Fruit fly (Drosophila melanogaster) ovary, adult (tissue): Measurements from ENCODE around the gene CG31178.

Experiments used
- CG17801 ChIP-seq: fragments of 200-800 bp; optimal IDR thresholded peaks from 2 replicates; lab custom pipeline; 2019; ENCODE audit warnings: missing biosample characterization, mild to moderate bottlenecking, missing genetic modification characterization, moderate library complexity; ENCODE audit not compliant: partially characterized antibody

The CG31178 gene

DNA sequence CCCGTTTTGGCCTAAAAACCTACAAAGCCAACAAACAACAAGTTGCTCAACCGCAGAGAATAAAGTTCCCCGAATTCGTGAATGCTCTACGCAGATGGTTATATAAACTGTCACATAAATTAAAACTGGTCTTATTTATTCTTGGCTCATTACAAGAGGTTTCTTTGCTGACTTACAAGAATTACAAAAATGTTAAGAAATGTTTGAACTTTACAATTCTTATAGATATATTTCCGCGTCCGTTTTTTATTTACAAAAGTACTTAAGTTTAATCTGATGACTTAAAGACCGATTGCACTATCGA is 37.4 kb upstream of the CG31178 start:
- TF ChIP-seq CG17801 = no peak

DNA sequence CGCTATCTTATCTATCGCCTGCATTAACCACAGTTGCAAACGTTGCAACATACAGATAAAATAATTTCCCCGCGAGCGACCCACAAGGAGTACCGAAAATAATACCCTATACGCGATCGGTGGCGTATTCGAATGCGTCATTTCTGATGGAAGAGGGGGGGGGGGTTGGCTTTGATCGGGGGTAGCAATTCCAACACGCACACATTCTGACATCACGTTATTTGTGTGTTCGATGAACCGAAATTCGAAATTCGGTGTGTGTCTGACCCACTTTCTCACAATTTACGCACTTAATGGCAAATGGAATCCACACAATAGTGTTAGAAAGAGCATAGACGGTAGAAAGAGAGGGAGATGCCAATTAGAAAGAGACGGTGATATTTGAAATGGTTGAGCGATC is 36.9 kb upstream of the CG31178 start:
- no peak for TF ChIP-seq CG17801

DNA sequence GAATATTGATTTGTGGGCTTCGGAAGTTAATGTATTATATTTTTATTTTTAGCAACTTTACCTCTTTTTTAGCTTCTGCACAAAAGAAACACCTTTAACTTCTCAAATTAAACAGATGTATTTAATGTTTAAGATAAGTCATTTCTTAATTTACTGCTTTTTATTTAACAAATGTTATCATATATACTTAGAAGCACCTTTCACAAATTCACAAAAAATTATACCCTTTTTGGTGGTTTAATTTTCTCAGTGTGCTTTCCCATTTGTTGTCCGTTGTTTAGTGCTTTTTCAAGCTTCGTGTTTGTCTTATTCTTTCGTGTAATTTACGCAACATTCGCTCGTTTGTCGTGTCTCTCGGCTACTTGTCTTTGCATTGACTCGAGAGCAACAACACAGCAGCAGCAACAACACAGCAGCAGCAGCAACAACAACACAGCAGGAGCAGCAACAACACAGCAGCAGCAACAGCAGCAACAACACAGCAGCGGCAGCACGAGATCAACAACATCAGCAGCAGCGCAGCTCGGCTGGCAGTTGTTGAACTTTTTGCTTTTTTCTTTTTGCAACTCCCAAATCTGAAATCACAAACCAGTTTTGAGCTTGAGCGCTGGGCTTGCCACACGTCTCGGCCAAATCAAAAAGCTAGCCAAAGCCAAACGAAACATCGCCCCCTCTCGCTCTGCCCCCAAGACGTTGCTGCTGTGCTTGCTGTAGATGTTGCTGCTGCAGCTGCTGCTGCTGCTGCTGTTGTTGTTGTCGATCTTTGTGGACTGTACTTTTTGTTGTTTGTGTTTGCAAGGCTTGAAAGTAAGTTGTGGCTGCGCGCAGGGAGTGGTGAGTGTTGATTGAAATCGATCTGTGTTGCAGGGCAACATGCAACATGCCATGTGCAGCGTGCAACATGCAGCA is 36.2 kb upstream of the CG31178 start:
- TF ChIP-seq CG17801 = no peak

dm6 chr3R:21838505-21838956 is 35.0 kb upstream of the CG31178 start:
- TF ChIP-seq CG17801 = no peak

- TF ChIP-seq CG17801 = peak; percentile 92
Observed at dm6 chr3R:21839636-21840035, 33.9 kb upstream of the CG31178 start.

dm6 chr3R:21840432-21840831 is 33.1 kb upstream of the CG31178 start:
- no peak for TF ChIP-seq CG17801

- no peak for TF ChIP-seq CG17801
Observed at dm6 chr3R:21841474-21842376, 31.8 kb upstream of the CG31178 start.

dm6 chr3R:21843665-21844064 is 29.9 kb upstream of the CG31178 start, which contains the start of gene Gr93b:
Gene Gr93b, minus strand, starts transcription at chr3R:21843765.
- TF ChIP-seq CG17801 = no peak

DNA sequence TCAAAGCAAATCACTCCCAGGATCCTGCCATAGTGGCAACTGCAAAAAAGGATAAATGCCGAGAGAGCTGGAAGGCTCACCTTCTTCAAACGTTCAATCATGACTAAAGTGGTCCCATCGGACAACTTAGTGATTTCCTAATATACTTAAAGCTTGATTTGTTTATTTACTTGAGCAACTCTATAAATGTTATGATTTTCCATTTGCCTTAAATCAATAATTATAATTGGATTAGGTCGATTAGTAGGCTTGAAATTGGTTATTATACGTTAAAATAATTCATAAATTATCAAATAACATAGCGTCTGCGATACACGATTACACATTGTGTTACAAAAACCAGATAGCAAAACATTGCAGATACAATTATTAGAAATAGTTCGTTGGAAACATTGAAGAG is 28.4 kb upstream of the CG31178 start, which contains the start of gene Gr93c:
Gene Gr93c, minus strand, starts transcription at position 101 of the 400 bp plus-strand sequence.
- no peak for TF ChIP-seq CG17801

dm6 chr3R:21846559-21846958 is 27.0 kb upstream of the CG31178 start, which contains the start of gene Gr93d:
Gene Gr93d, minus strand, starts transcription at chr3R:21846659.
- no peak for TF ChIP-seq CG17801

DNA sequence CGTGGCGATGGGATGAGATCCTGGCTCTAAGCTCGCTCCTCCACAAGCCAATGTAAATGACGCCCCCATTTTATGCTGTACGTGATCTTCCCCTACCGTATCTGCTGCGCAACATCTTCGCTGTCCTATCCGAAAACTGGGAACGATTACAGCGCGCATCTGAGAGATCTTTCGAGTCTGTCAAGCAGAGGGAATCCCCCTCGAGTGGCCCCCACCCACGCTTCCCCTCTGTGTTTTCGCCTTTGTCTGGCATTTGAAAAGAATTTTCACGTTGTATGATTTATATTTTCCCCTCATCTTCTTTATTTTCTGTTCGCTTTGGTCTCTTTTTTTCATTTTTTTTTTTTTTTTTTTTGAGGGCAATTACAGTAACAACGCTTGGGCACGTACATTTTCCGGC is 26.1 kb upstream of the CG31178 start:
- no peak for TF ChIP-seq CG17801

- TF ChIP-seq CG17801 = no peak
Observed at dm6 chr3R:21848271-21848670, 25.3 kb upstream of the CG31178 start.

dm6 chr3R:21848987-21849442 is 24.5 kb upstream of the CG31178 start:
- TF ChIP-seq CG17801 = peak; percentile 94

DNA sequence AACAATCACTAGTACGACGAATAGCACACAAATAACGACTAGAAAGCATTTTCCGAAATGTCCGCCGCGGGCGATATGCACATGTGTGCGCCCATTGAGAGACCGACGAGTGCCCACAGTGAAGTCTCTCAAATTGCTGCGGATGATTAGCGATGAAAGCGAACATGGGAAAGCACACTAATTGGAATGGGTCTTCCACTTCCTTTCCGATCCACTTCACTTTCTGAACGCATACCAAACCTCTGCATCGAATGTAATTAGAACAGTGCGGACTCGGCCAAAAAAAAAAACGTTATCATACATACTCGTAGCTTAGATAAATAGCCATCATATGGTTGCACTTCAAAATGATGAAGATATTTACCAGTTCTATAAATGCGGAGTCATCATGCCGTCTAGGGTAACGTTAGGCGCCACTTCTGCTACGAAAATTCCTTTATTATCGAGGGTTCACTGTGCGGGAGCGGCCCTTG is 23.5 kb upstream of the CG31178 start:
- no peak for TF ChIP-seq CG17801

dm6 chr3R:21851592-21852578 is 21.7 kb upstream of the CG31178 start:
- no peak for TF ChIP-seq CG17801
